Worm (Caenorhabditis elegans): Measurements from ENCODE around the gene ugt-32.

Gene ugt-32

ce11 chrV:3807846-3808245, 36.0 kb downstream of the ugt-32 start:
- TF ChIP-seq ceh-43 (GFP tag; optimal IDR thresholded peaks at IDR 0.05) (no peak), elt-1 (tag; optimal IDR thresholded peaks at IDR 0.05; ENCODE audit: borderline replicate concordance, insufficient read depth) (no peak), unc-39 (tag; optimal IDR thresholded peaks at IDR 0.05) (no peak), M03D4.4 (tag; optimal IDR thresholded peaks at IDR 0.05) (no peak), cnd-1 (tag; optimal IDR thresholded peaks at IDR 0.05) (no peak), sptf-1 (tag; optimal IDR thresholded peaks at IDR 0.05) (no peak), hlh-1 (tag; optimal IDR thresholded peaks at IDR 0.05) (no peak), pha-4 (tag; optimal IDR thresholded peaks at IDR 0.05) (no peak), blmp-1 (tag; optimal IDR thresholded peaks at IDR 0.05) (no peak), nhr-12 (tag; optimal IDR thresholded peaks at IDR 0.05) (no peak)

ce11 chrV:3805961-3806360, 37.8 kb downstream of the ugt-32 start, which contains the start of gene srw-7:
Gene srw-7 (plus strand): TSS chrV:3806261.
- TF ChIP-seq ceh-39 (tag; optimal IDR thresholded peaks at IDR 0.05) (no peak), nhr-12 (tag; optimal IDR thresholded peaks at IDR 0.05) (no peak), flh-1 (GFP tag; optimal IDR thresholded peaks at IDR 0.05) (no peak), ceh-83 (GFP tag; optimal IDR thresholded peaks at IDR 0.05) (no peak), hlh-1 (tag; optimal IDR thresholded peaks at IDR 0.05) (no peak), nhr-237 (tag; optimal IDR thresholded peaks at IDR 0.05) (no peak), ceh-43 (GFP tag; optimal IDR thresholded peaks at IDR 0.05) (no peak), pha-4 (tag; optimal IDR thresholded peaks at IDR 0.05) (no peak), unc-39 (tag; optimal IDR thresholded peaks at IDR 0.05) (no peak), blmp-1 (tag; optimal IDR thresholded peaks at IDR 0.05) (no peak), ham-2 (GFP tag; optimal IDR thresholded peaks at IDR 0.05) (no peak), ztf-11 (tag; optimal IDR thresholded peaks at IDR 0.05) (no peak), lin-13 (tag; optimal IDR thresholded peaks at IDR 0.05) (no peak), nhr-76 (tag; optimal IDR thresholded peaks at IDR 0.05) (no peak), cnd-1 (tag; optimal IDR thresholded peaks at IDR 0.05) (no peak), snpc-4 (tag; optimal IDR thresholded peaks at IDR 0.05) (no peak), unc-62 (GFP tag; optimal IDR thresholded peaks at IDR 0.05) (no peak), M03D4.4 (tag; optimal IDR thresholded peaks at IDR 0.05) (no peak)

ce11 chrV:3805499-3805898, 38.3 kb downstream of the ugt-32 start, which contains the start of gene R08F11.4:
Gene R08F11.4 (minus strand): TSS chrV:3805527.
- peak; percentile 83 for TF ChIP-seq zip-8 (tag; optimal IDR thresholded peaks at IDR 0.05)
- no peak for TF ChIP-seq sptf-1 (tag; optimal IDR thresholded peaks at IDR 0.05)
- no peak for TF ChIP-seq hlh-1 (tag; optimal IDR thresholded peaks at IDR 0.05)
- TF ChIP-seq pha-4 (tag; optimal IDR thresholded peaks at IDR 0.05), result no peak
- TF ChIP-seq lin-13 (tag; optimal IDR thresholded peaks at IDR 0.05), result no peak

ce11 chrV:3803343-3803742, 40.5 kb downstream of the ugt-32 start, which contains the start of gene cyp-33C8:
Gene cyp-33C8 (minus strand): TSS chrV:3803542.
- TF ChIP-seq lsy-2 (tag; optimal IDR thresholded peaks at IDR 0.05) (no peak), nhr-237 (tag; optimal IDR thresholded peaks at IDR 0.05) (no peak)

- TF ChIP-seq ztf-11 (tag; optimal IDR thresholded peaks at IDR 0.05) (no peak), ham-2 (GFP tag; optimal IDR thresholded peaks at IDR 0.05) (no peak), ceh-39 (tag; optimal IDR thresholded peaks at IDR 0.05) (no peak), bed-3 (GFP tag; optimal IDR thresholded peaks at IDR 0.05) (no peak), flh-1 (GFP tag; optimal IDR thresholded peaks at IDR 0.05) (no peak), sptf-1 (tag; optimal IDR thresholded peaks at IDR 0.05) (no peak), lin-13 (tag; optimal IDR thresholded peaks at IDR 0.05) (no peak), mep-1 (tag; optimal IDR thresholded peaks at IDR 0.05) (no peak), ceh-43 (GFP tag; optimal IDR thresholded peaks at IDR 0.05) (no peak), sem-2 (GFP tag; optimal IDR thresholded peaks at IDR 0.05) (no peak), snpc-4 (tag; optimal IDR thresholded peaks at IDR 0.05) (no peak)
Measured at ce11 chrV:3801787-3802417, 41.9 kb downstream of the ugt-32 start.

ce11 chrV:3800378-3800777, 43.4 kb downstream of the ugt-32 start, which contains the start of gene srt-30:
Gene srt-30 (minus strand): TSS chrV:3800478.
- TF ChIP-seq ztf-11 (tag; optimal IDR thresholded peaks at IDR 0.05), result no peak
- TF ChIP-seq unc-62 (GFP tag; optimal IDR thresholded peaks at IDR 0.05), result no peak
- no peak for TF ChIP-seq tbx-8 (GFP tag; optimal IDR thresholded peaks at IDR 0.05)
- no peak for TF ChIP-seq elt-3 (tag; optimal IDR thresholded peaks at IDR 0.05)
- no peak for TF ChIP-seq hlh-1 (tag; optimal IDR thresholded peaks at IDR 0.05)
- no peak for TF ChIP-seq elt-1 (tag; optimal IDR thresholded peaks at IDR 0.05; ENCODE audit: borderline replicate concordance, insufficient read depth)
- no peak for TF ChIP-seq flh-1 (GFP tag; optimal IDR thresholded peaks at IDR 0.05)
- TF ChIP-seq nhr-12 (tag; optimal IDR thresholded peaks at IDR 0.05), result no peak
- TF ChIP-seq mep-1 (tag; optimal IDR thresholded peaks at IDR 0.05), result no peak
